Worm (Caenorhabditis elegans) whole organism, L2 larva: Measurements from ENCODE around the gene str-208.

Experiments
- R02D3.7 ChIP-seq: fragments of 150-350 bp; optimal IDR thresholded peaks from 2 replicates; lab custom pipeline; 2014; ENCODE audit warnings: missing biosample characterization, missing genetic modification characterization
- egl-27 ChIP-seq: sonication (generic microtip); optimal IDR thresholded peaks from 3 replicates; lab custom pipeline; 2017; ENCODE audit warnings: missing biosample characterization, missing genetic modification reagents, missing genetic modification characterization
- nhr-10 ChIP-seq: sonication (generic microtip); optimal IDR thresholded peaks from 2 replicates; lab custom pipeline; 2017; ENCODE audit warnings: missing biosample characterization, missing genetic modification characterization
- nhr-129 ChIP-seq: fragments of 150-350 bp; optimal IDR thresholded peaks from 2 replicates; lab custom pipeline; 2014; ENCODE audit warnings: missing biosample characterization, missing genetic modification characterization
- nhr-237 ChIP-seq: fragments of 150-350 bp; optimal IDR thresholded peaks from 2 replicates; lab custom pipeline; 2014; ENCODE audit warnings: missing biosample characterization, missing genetic modification characterization
- unc-55 ChIP-seq: fragments of 150-350 bp; sonication (generic microtip); optimal IDR thresholded peaks from 3 replicates; lab custom pipeline; 2014; ENCODE audit warnings: missing biosample characterization, missing genetic modification reagents, missing genetic modification characterization
- unc-62 ChIP-seq: fragments of 150-350 bp; optimal IDR thresholded peaks from 2 replicates; lab custom pipeline; 2014; ENCODE audit warnings: missing biosample characterization, missing genetic modification reagents, missing genetic modification characterization

ce11 chrV:4948635-4949034 lies 8.0 kb upstream of the str-208 start, which contains the start of gene str-209:
- no peak for TF ChIP-seq unc-62 (GFP tag; lab: Kevin White, UChicago)
- no peak for TF ChIP-seq nhr-129 (tag; lab: Kevin White, UChicago)
- no peak for TF ChIP-seq R02D3.7 (tag; lab: Kevin White, UChicago)
- TF ChIP-seq nhr-10 = no peak
- no peak for TF ChIP-seq egl-27 (tag; lab: Kevin White, UChicago)
- no peak for TF ChIP-seq unc-55
- no peak for TF ChIP-seq nhr-237 (tag; lab: Kevin White, UChicago)
